Fruit fly (Drosophila melanogaster): Measurements from ENCODE around the gene CG34174.

dm6 chr2L:2191404-2191803, 22.7 kb upstream of the CG34174 start:
- TF ChIP-seq CG11902 (GFP tag; optimal IDR thresholded peaks at IDR 0.05) (no peak), vri (GFP tag; optimal IDR thresholded peaks at IDR 0.05) (no peak), CG15336 (GFP tag; IDR thresholded peaks at IDR 0.05) (no peak), svp (GFP tag) (no peak), esn (GFP tag; optimal IDR thresholded peaks at IDR 0.05) (no peak), OdsH (GFP tag; optimal IDR thresholded peaks at IDR 0.05) (no peak), Eip75B (GFP tag; optimal IDR thresholded peaks at IDR 0.05) (no peak), CG16779 (tag; optimal IDR thresholded peaks at IDR 0.05) (no peak), CG11762 (GFP tag; optimal IDR thresholded peaks at IDR 0.05; ENCODE audit: insufficient read depth) (no peak), Gug (GFP tag; IDR thresholded peaks at IDR 0.05) (no peak), Eip78C (GFP tag) (no peak)

Measured in whole organism, prepupa.